In the genomic region with DNA sequence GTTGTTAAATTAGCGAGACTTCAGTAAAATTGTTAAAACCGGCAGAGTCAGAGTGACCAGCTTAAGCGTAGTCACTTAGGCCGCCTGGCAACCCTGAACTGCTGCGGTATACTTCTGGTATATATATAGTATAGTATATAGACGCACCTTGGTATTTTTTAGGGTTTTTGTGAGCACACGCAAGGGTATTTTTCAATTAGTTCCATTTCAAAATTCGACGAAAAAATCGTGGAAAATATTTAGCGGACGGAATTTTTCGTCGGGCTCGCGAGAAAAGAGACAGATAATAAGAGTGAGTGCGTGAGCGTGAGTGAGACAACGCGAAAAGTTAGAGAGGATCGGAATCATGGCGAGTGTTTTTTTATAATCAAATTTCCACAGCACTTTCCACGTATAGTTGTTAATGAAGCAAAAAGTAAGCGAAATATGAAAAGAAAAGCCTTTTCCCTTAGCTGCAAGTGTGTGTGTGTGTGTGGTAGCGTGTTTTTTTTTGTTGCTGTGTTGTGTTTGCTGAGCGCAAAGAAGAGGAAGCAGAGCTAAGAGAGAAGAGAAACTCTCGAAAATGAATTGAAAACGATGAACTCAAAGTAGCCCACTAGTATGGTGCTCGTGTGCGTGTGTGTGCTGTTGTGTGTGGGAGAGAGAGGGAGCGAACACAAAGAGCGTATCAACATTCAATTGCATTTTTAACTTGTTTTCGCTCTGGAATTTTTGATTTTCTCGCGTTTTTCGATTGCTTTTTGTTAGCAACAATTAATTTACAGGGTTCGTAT, we compare ENCODE assay signal across 5 fruit fly cellular contexts.
TF ChIP-seq lines count a peak whose summit lies in the region.

Gene Cypl, minus strand, starts transcription at position 69 of the 773 bp plus-strand sequence.
Gene Hipk, plus strand, starts transcription at position 198 of the 773 bp plus-strand sequence.

TF ChIP-seq in whole organism, adult, 20 proteins besides CTCF, POLR2A, EP300 and RAD21 (continued from another document):
- TF ChIP-seq CG12768 (GFP tag; optimal IDR thresholded peaks at IDR 0.05; lab: Kevin White, UChicago) (peak; percentile 46), Clk (GFP tag; optimal IDR thresholded peaks at IDR 0.05; lab: Kevin White, UChicago) (no peak)

TF ChIP-seq in whole organism, embryonic, 481 proteins besides CTCF, POLR2A, EP300 and RAD21 (continued from another document and continues in another):
- no peak for TF ChIP-seq toy (GFP tag; IDR thresholded peaks at IDR 0.05; lab: Robert Waterston, UW)
- TF ChIP-seq CkIIα-i1 (GFP tag; IDR thresholded peaks at IDR 0.05; lab: Robert Waterston, UW), result no peak
- TF ChIP-seq h (optimal IDR thresholded peaks at IDR 0.05; lab: Kevin White, UChicago), result no peak
- TF ChIP-seq da (GFP tag; optimal IDR thresholded peaks at IDR 0.05; lab: Kevin White, UChicago), result no peak
- TF ChIP-seq NK7.1 (GFP tag; optimal IDR thresholded peaks at IDR 0.05; lab: Kevin White, UChicago), result no peak
- TF ChIP-seq usp (GFP tag; optimal IDR thresholded peaks at IDR 0.05; lab: Kevin White, UChicago), result no peak
- TF ChIP-seq dpn (GFP tag; optimal IDR thresholded peaks at IDR 0.05; lab: Kevin White, UChicago), result peak in 1 of 2 experiments; percentile 9
- peak; percentile 91 for TF ChIP-seq sens (GFP tag; lab: Kevin White, UChicago)
- TF ChIP-seq eyg (GFP tag; optimal IDR thresholded peaks at IDR 0.05; lab: Kevin White, UChicago), result no peak
- TF ChIP-seq Opbp (GFP tag; IDR thresholded peaks at IDR 0.05; lab: Robert Waterston, UW; ENCODE audit: partially characterized antibody), result peak; percentile 57; the same call in 2 of the 3 replicates
- no peak for TF ChIP-seq cato (GFP tag; optimal IDR thresholded peaks at IDR 0.05; lab: Kevin White, UChicago; ENCODE audit: borderline replicate concordance)
- TF ChIP-seq CG10654 (GFP tag; optimal IDR thresholded peaks at IDR 0.05; lab: Kevin White, UChicago), result no peak
- TF ChIP-seq Camta (GFP tag; optimal IDR thresholded peaks at IDR 0.05; lab: Kevin White, UChicago), result no peak
- peak; percentile 64 for TF ChIP-seq nmo (GFP tag; optimal IDR thresholded peaks at IDR 0.05; lab: Kevin White, UChicago)
- TF ChIP-seq al (GFP tag; IDR thresholded peaks at IDR 0.05; lab: Robert Waterston, UW), result no peak
- no peak for TF ChIP-seq dan (GFP tag; IDR thresholded peaks at IDR 0.05; lab: Robert Waterston, UW)
- no peak for TF ChIP-seq fu2 (GFP tag; optimal IDR thresholded peaks at IDR 0.05; lab: Kevin White, UChicago)
- peak; percentile 45; the same call in 1 of the 3 replicates for TF ChIP-seq HLH4C (GFP tag; IDR thresholded peaks at IDR 0.05; lab: Robert Waterston, UW; ENCODE audit: partially characterized antibody)
- TF ChIP-seq CG8924 (tag; optimal IDR thresholded peaks at IDR 0.05; lab: Kevin White, UChicago), result peak; percentile 66
- no peak for TF ChIP-seq wdn (GFP tag; IDR thresholded peaks at IDR 0.05; lab: Robert Waterston, UW)
- no peak for TF ChIP-seq br (optimal IDR thresholded peaks at IDR 0.05; lab: Kevin White, UChicago)
- TF ChIP-seq odd (GFP tag; optimal IDR thresholded peaks at IDR 0.05; lab: Kevin White, UChicago), result peak; percentile 66
- peak; percentile 53 for TF ChIP-seq lab (GFP tag; optimal IDR thresholded peaks at IDR 0.05; lab: Kevin White, UChicago)
- TF ChIP-seq Tbp (GFP tag; optimal IDR thresholded peaks at IDR 0.05; lab: Kevin White, UChicago), result no peak
- TF ChIP-seq CG10979 (tag; optimal IDR thresholded peaks at IDR 0.05; lab: Kevin White, UChicago), result peak; percentile 30
- no peak for TF ChIP-seq sisA (GFP tag; IDR thresholded peaks at IDR 0.05; lab: Robert Waterston, UW)
- peak; percentile 7; the same call in 1 of the 2 replicates for TF ChIP-seq onecut (GFP tag; IDR thresholded peaks at IDR 0.05; lab: Robert Waterston, UW)
- peak; percentile 1 for TF ChIP-seq CG15479 (GFP tag; optimal IDR thresholded peaks at IDR 0.05; lab: Kevin White, UChicago)
- no peak for TF ChIP-seq D19B (GFP tag; optimal IDR thresholded peaks at IDR 0.05; lab: Kevin White, UChicago)

TF ChIP-seq in whole organism, prepupa, 60 proteins besides CTCF, POLR2A, EP300 and RAD21 (continued from another document and continues in another):
- TF ChIP-seq CG8119 (GFP tag; IDR thresholded peaks at IDR 0.05; lab: Robert Waterston, UW) (peak; percentile 58; the same call in 2 of the 3 replicates), eg (GFP tag; IDR thresholded peaks at IDR 0.05; lab: Robert Waterston, UW) (0 out of 3 replicates have a peak, but pooled peaks have one; percentile 24), fd85E (GFP tag; optimal IDR thresholded peaks at IDR 0.05; lab: Kevin White, UChicago) (peak; percentile 57), Eip78C (GFP tag; lab: Kevin White, UChicago) (peak; percentile 87), Sox15 (GFP tag; optimal IDR thresholded peaks at IDR 0.05; lab: Kevin White, UChicago) (no peak), CG6276 (GFP tag; optimal IDR thresholded peaks at IDR 0.05; lab: Kevin White, UChicago) (peak; percentile 40), CG4318 (GFP tag; optimal IDR thresholded peaks at IDR 0.05; lab: Kevin White, UChicago) (no peak), topi (GFP tag; optimal IDR thresholded peaks at IDR 0.05; lab: Kevin White, UChicago) (peak; percentile 47), CG15336 (GFP tag; IDR thresholded peaks at IDR 0.05; lab: Robert Waterston, UW) (no peak; the same call in 1 of the 2 replicates), Sox102F (GFP tag; optimal IDR thresholded peaks at IDR 0.05; lab: Kevin White, UChicago) (peak; percentile 36), vri (GFP tag; optimal IDR thresholded peaks at IDR 0.05; lab: Kevin White, UChicago) (peak; percentile 63), pdm3 (GFP tag; optimal IDR thresholded peaks at IDR 0.05; lab: Kevin White, UChicago) (peak; percentile 28), CG3032 (tag; optimal IDR thresholded peaks at IDR 0.05; lab: Kevin White, UChicago) (no peak), CG10669 (GFP tag; optimal IDR thresholded peaks at IDR 0.05; lab: Kevin White, UChicago) (no peak), lz (GFP tag; optimal IDR thresholded peaks at IDR 0.05; lab: Kevin White, UChicago) (peak; percentile 13), CG6854 (GFP tag; optimal IDR thresholded peaks at IDR 0.05; lab: Kevin White, UChicago) (peak; percentile 35), CG11902 (GFP tag; optimal IDR thresholded peaks at IDR 0.05; lab: Kevin White, UChicago) (no peak), Eip75B (GFP tag; optimal IDR thresholded peaks at IDR 0.05; lab: Kevin White, UChicago) (peak; percentile 67), dsx (GFP tag; optimal IDR thresholded peaks at IDR 0.05; lab: Kevin White, UChicago; ENCODE audit: poor library complexity, severe bottlenecking) (peak; percentile 26), CG1621 (tag; optimal IDR thresholded peaks at IDR 0.05; lab: Kevin White, UChicago) (peak; percentile 44), acj6 (GFP tag; optimal IDR thresholded peaks at IDR 0.05; lab: Kevin White, UChicago) (no peak), CG8632 (GFP tag; optimal IDR thresholded peaks at IDR 0.05; lab: Kevin White, UChicago) (no peak), dac (GFP tag; optimal IDR thresholded peaks at IDR 0.05; lab: Kevin White, UChicago) (no peak), cyc (GFP tag; optimal IDR thresholded peaks at IDR 0.05; lab: Kevin White, UChicago) (peak; percentile 3), fkh (GFP tag; optimal IDR thresholded peaks at IDR 0.05; lab: Kevin White, UChicago) (peak; percentile 96), ss (GFP tag; optimal IDR thresholded peaks at IDR 0.05; lab: Kevin White, UChicago) (peak; percentile 44 to 77), CG16779 (tag; optimal IDR thresholded peaks at IDR 0.05; lab: Kevin White, UChicago) (peak; percentile 51), CG6792 (GFP tag; optimal IDR thresholded peaks at IDR 0.05; lab: Kevin White, UChicago) (no peak), CG6808 (GFP tag; optimal IDR thresholded peaks at IDR 0.05; lab: Kevin White, UChicago) (peak; percentile 29), CG8319 (GFP tag; optimal IDR thresholded peaks at IDR 0.05; lab: Kevin White, UChicago) (no peak), Blimp-1 (GFP tag; optimal IDR thresholded peaks at IDR 0.05; lab: Kevin White, UChicago) (no peak)

TF ChIP-seq in whole organism, pupa, 21 proteins besides CTCF, POLR2A, EP300 and RAD21 (continued from another document):
- TF ChIP-seq Snoo (tag; optimal IDR thresholded peaks at IDR 0.05; lab: Kevin White, UChicago) (peak; percentile 15), CG9948 (tag; optimal IDR thresholded peaks at IDR 0.05; lab: Kevin White, UChicago) (no peak), Pif1A (GFP tag; optimal IDR thresholded peaks at IDR 0.05; lab: Kevin White, UChicago) (peak; percentile 37), CG15710 (tag; optimal IDR thresholded peaks at IDR 0.05; lab: Kevin White, UChicago) (no peak)

TF ChIP-seq in whole organism, wandering third instar larva, 38 proteins besides CTCF, POLR2A, EP300 and RAD21 (continued from another document):
- TF ChIP-seq lola (GFP tag; optimal IDR thresholded peaks at IDR 0.05; lab: Kevin White, UChicago) (peak; percentile 78), psq (GFP tag; optimal IDR thresholded peaks at IDR 0.05; lab: Kevin White, UChicago) (peak; percentile 47), rgr (GFP tag; optimal IDR thresholded peaks at IDR 0.05; lab: Kevin White, UChicago) (peak; percentile 42), foxo (GFP tag; optimal IDR thresholded peaks at IDR 0.05; lab: Kevin White, UChicago) (peak in 1 of 2 experiments; percentile 40), brk (GFP tag; optimal IDR thresholded peaks at IDR 0.05; lab: Kevin White, UChicago) (peak; percentile 48)
TF ChIP-seq in whole organism, wandering third instar larva: peak in this region for 17.
